Worm (Caenorhabditis elegans) whole organism, young adult: ENCODE data around the gene C05D11.5.

Source experiments
- C17E4.6 ChIP-seq: fragments of 200-800 bp; sonication (Bioruptor generic); IDR thresholded peaks from 2 replicates; pipeline ENCODE4 v1.3.6; 2022; ENCODE audit warnings: missing genetic modification reagents, missing genetic modification characterization, missing compliant biosample characterization
- D2030.7 ChIP-seq: fragments of 200-800 bp; sonication (Bioruptor generic); IDR thresholded peaks from 2 replicates; pipeline ENCODE4 v1.3.6; 2022; ENCODE audit warnings: missing genetic modification reagents, missing genetic modification characterization, missing compliant biosample characterization
- F37B4.10 ChIP-seq: fragments of 200-800 bp; sonication (Bioruptor generic); IDR thresholded peaks from 2 replicates; pipeline ENCODE4 v1.3.6; 2022; ENCODE audit warnings: missing genetic modification characterization, missing compliant biosample characterization
- F39B2.1 ChIP-seq: fragments of 200-800 bp; sonication (Bioruptor generic); IDR thresholded peaks from 2 replicates; pipeline ENCODE4 v1.3.6; 2022; ENCODE audit warnings: missing genetic modification reagents, missing genetic modification characterization, missing compliant biosample characterization
- F55B11.4 ChIP-seq: sonication (generic microtip); optimal IDR thresholded peaks from 2 replicates; lab custom pipeline; 2016; ENCODE audit warnings: missing compliant biosample characterization, missing genetic modification characterization, borderline replicate concordance; ENCODE audit not compliant: insufficient read depth
- T26A5.8 ChIP-seq: sonication (generic microtip); optimal IDR thresholded peaks from 2 replicates; lab custom pipeline; 2016; ENCODE audit warnings: missing genetic modification characterization, missing compliant biosample characterization
- Y53F4B.3 ChIP-seq: fragments of 200-800 bp; sonication (Bioruptor generic); IDR thresholded peaks from 2 replicates; pipeline ENCODE4 v1.3.6; 2022; ENCODE audit warnings: missing genetic modification reagents, missing genetic modification characterization, missing compliant biosample characterization
- Y79H2A.3 ChIP-seq: fragments of 200-800 bp; sonication (Bioruptor generic); conservative IDR thresholded peaks from 2 replicates; pipeline ENCODE4 v1.3.6; 2022; ENCODE audit warnings: missing genetic modification reagents, missing genetic modification characterization, missing compliant biosample characterization
- Y95B8A.8 ChIP-seq: fragments of 200-800 bp; sonication (Bioruptor generic); IDR thresholded peaks from 2 replicates; pipeline ENCODE4 v1.3.6; 2022; ENCODE audit warnings: missing genetic modification reagents, missing genetic modification characterization, missing compliant biosample characterization
- aptf-2 ChIP-seq: fragments of 200-800 bp; sonication (Bioruptor generic); conservative IDR thresholded peaks from 2 replicates; pipeline ENCODE4 v1.3.6; 2022; ENCODE audit warnings: missing genetic modification reagents, missing genetic modification characterization, missing compliant biosample characterization
- aptf-3 ChIP-seq: fragments of 200-800 bp; sonication (Bioruptor generic); IDR thresholded peaks from 2 replicates; pipeline ENCODE4 v1.3.6; 2022; ENCODE audit warnings: missing genetic modification characterization, missing compliant biosample characterization
- athp-1 ChIP-seq: sonication (generic microtip); optimal IDR thresholded peaks from 2 replicates; lab custom pipeline; 2017; ENCODE audit warnings: mild to moderate bottlenecking, missing genetic modification characterization, missing compliant biosample characterization
- attf-3 ChIP-seq: fragments of 200-800 bp; sonication (Bioruptor generic); conservative IDR thresholded peaks from 2 replicates; pipeline ENCODE4 v1.3.6; 2022; ENCODE audit warnings: missing genetic modification reagents, missing genetic modification characterization, missing compliant biosample characterization
- cebp-1 ChIP-seq, 2 experiments: fragments of 200-800 bp in 1 of 2; sonication (Bioruptor generic) in 1 of 2; sonication (generic microtip) in 1 of 2; IDR thresholded peaks in 1 of 2; optimal IDR thresholded peaks in 1 of 2; 2 replicates each; pipeline versions ENCODE4 v1.3.6 to Lab custom; 2017 to 2022; ENCODE audit warnings: missing compliant biosample characterization in 2 of 2, missing genetic modification characterization in 2 of 2, mild to moderate bottlenecking in 1 of 2, missing genetic modification reagents in 1 of 2, moderate library complexity in 1 of 2
- ceh-27 ChIP-seq: fragments of 200-800 bp; sonication (Bioruptor generic); optimal IDR thresholded peaks from 2 replicates; lab custom pipeline; 2018; ENCODE audit warnings: mild to moderate bottlenecking, missing genetic modification characterization, moderate library complexity, missing compliant biosample characterization
- ceh-58 ChIP-seq: fragments of 200-800 bp; sonication (Bioruptor generic); IDR thresholded peaks from 2 replicates; pipeline ENCODE4 v1.3.6; 2022; ENCODE audit warnings: missing genetic modification characterization, missing compliant biosample characterization
- ceh-79 ChIP-seq: sonication (generic microtip); optimal IDR thresholded peaks from 2 replicates; lab custom pipeline; 2017; ENCODE audit warnings: mild to moderate bottlenecking, missing genetic modification characterization, missing compliant biosample characterization
- ceh-91 ChIP-seq: fragments of 200-800 bp; sonication (Bioruptor generic); IDR thresholded peaks from 2 replicates; pipeline ENCODE4 v1.3.6; 2022; ENCODE audit warnings: missing genetic modification reagents, missing genetic modification characterization, missing compliant biosample characterization
- die-1 ChIP-seq: sonication (generic microtip); optimal IDR thresholded peaks from 2 replicates; lab custom pipeline; 2016; ENCODE audit warnings: missing genotype, mild to moderate bottlenecking, missing genetic modification characterization, missing compliant biosample characterization
- efl-1 ChIP-seq: fragments of 150-350 bp; optimal IDR thresholded peaks from 2 replicates; lab custom pipeline; 2014; ENCODE audit warnings: missing biosample characterization, missing genetic modification reagents, missing genetic modification characterization
- him-1 ChIP-seq: sonication (generic microtip); optimal IDR thresholded peaks from 2 replicates; lab custom pipeline; 2016; ENCODE audit warnings: missing genotype, missing genetic modification reagents, missing genetic modification characterization, missing compliant biosample characterization
- hmg-1.2 ChIP-seq: fragments of 200-800 bp; sonication (Bioruptor generic); IDR thresholded peaks from 2 replicates; pipeline ENCODE4 v1.3.6; 2022; ENCODE audit warnings: missing genetic modification reagents, missing genetic modification characterization, missing compliant biosample characterization
- let-526 ChIP-seq: fragments of 200-800 bp; sonication (Bioruptor generic); IDR thresholded peaks from 2 replicates; pipeline ENCODE4 v1.3.6; 2022; ENCODE audit warnings: missing genetic modification reagents, missing genetic modification characterization, missing compliant biosample characterization
- lin-26 ChIP-seq: fragments of 200-800 bp; sonication (Bioruptor generic); IDR thresholded peaks from 2 replicates; pipeline ENCODE4 v1.3.6; 2022; ENCODE audit warnings: missing genetic modification reagents, missing genetic modification characterization, missing compliant biosample characterization
- lin-40 ChIP-seq: sonication (generic microtip); optimal IDR thresholded peaks from 2 replicates; lab custom pipeline; 2016; ENCODE audit warnings: missing genetic modification characterization, mild to moderate bottlenecking, missing compliant biosample characterization, missing genotype, missing genetic modification reagents
- lir-1 ChIP-seq: fragments of 200-800 bp; sonication (Bioruptor generic); conservative IDR thresholded peaks from 2 replicates; pipeline ENCODE4 v1.3.6; 2022; ENCODE audit warnings: missing genetic modification reagents, missing genetic modification characterization, missing compliant biosample characterization
- lsl-1 ChIP-seq: fragments of 200-800 bp; sonication (Bioruptor generic); optimal IDR thresholded peaks from 2 replicates; lab custom pipeline; 2018; ENCODE audit warnings: mild to moderate bottlenecking, missing genetic modification characterization, moderate library complexity, missing compliant biosample characterization
- madf-3 ChIP-seq: fragments of 200-800 bp; sonication (Bioruptor generic); IDR thresholded peaks from 2 replicates; pipeline ENCODE4 v1.3.6; 2022; ENCODE audit warnings: missing genetic modification reagents, missing genetic modification characterization, missing compliant biosample characterization
- madf-6 ChIP-seq: fragments of 200-800 bp; sonication (Bioruptor generic); IDR thresholded peaks from 2 replicates; pipeline ENCODE4 v1.3.6; 2022; ENCODE audit warnings: missing genetic modification reagents, missing genetic modification characterization, missing compliant biosample characterization
- nhr-179 ChIP-seq: sonication (generic microtip); optimal IDR thresholded peaks from 2 replicates; lab custom pipeline; 2016; ENCODE audit warnings: mild to moderate bottlenecking, missing genetic modification characterization, missing compliant biosample characterization
- nhr-27 ChIP-seq: fragments of 200-800 bp; sonication (Bioruptor generic); optimal IDR thresholded peaks from 2 replicates; lab custom pipeline; 2018; ENCODE audit warnings: mild to moderate bottlenecking, missing genetic modification characterization, moderate library complexity, missing compliant biosample characterization
- pbrm-1 ChIP-seq: fragments of 200-800 bp; sonication (Bioruptor generic); IDR thresholded peaks from 2 replicates; pipeline ENCODE4 v1.3.6; 2022; ENCODE audit warnings: missing genetic modification reagents, missing genetic modification characterization, missing compliant biosample characterization
- rcor-1 ChIP-seq: fragments of 200-800 bp; sonication (Bioruptor generic); IDR thresholded peaks from 2 replicates; pipeline ENCODE4 v1.3.6; 2022; ENCODE audit warnings: missing genetic modification reagents, missing genetic modification characterization, missing compliant biosample characterization
- repo-1 ChIP-seq: sonication (generic microtip); optimal IDR thresholded peaks from 2 replicates; lab custom pipeline; 2017; ENCODE audit warnings: mild to moderate bottlenecking, missing genetic modification characterization, missing compliant biosample characterization
- rpc-1 ChIP-seq, 2 experiments: fragments of 150-350 bp in 1 of 2; sonication (generic microtip) in 1 of 2; optimal IDR thresholded peaks; 2 replicates each; lab custom pipeline; 2014 to 2018; ENCODE audit warnings: missing biosample characterization in 1 of 2, missing genetic modification characterization in 1 of 2, missing genetic modification reagents in 1 of 2, missing genotype in 1 of 2
- sea-2 ChIP-seq: fragments of 200-800 bp; sonication (Bioruptor generic); IDR thresholded peaks from 2 replicates; pipeline ENCODE4 v1.3.6; 2022; ENCODE audit warnings: missing genetic modification characterization, missing compliant biosample characterization
- snpc-1.3 ChIP-seq: sonication (generic microtip); optimal IDR thresholded peaks from 2 replicates; lab custom pipeline; 2017; ENCODE audit warnings: missing genetic modification characterization, mild to moderate bottlenecking, missing compliant biosample characterization, antibody characterized with exemption, moderate library complexity, missing genotype, missing genetic modification reagents; ENCODE audit not compliant: insufficient read depth
- snpc-3.4 ChIP-seq: sonication (generic microtip); optimal IDR thresholded peaks from 2 replicates; lab custom pipeline; 2017; ENCODE audit warnings: missing genetic modification characterization, mild to moderate bottlenecking, missing compliant biosample characterization, antibody characterized with exemption, moderate library complexity, missing genotype, missing genetic modification reagents
- snpc-4 ChIP-seq, 5 experiments: fragments of 150-350 bp in 1 of 5; sonication (generic microtip) in 4 of 5; optimal IDR thresholded peaks; 2 replicates each; lab custom pipeline; 2014 to 2018; ENCODE audit warnings: missing genetic modification characterization in 5 of 5, missing biosample characterization in 3 of 5, antibody characterized with exemption in 2 of 5, mild to moderate bottlenecking in 2 of 5, missing compliant biosample characterization in 2 of 5, missing genotype in 2 of 5, moderate library complexity in 2 of 5, missing genetic modification reagents in 1 of 5
- tbp1 ChIP-seq: fragments of 200-800 bp; sonication (Bioruptor generic); optimal IDR thresholded peaks from 2 replicates; lab custom pipeline; 2018; ENCODE audit warnings: mild to moderate bottlenecking, missing genetic modification characterization, missing compliant biosample characterization
- tbx-9 ChIP-seq: sonication (generic microtip); optimal IDR thresholded peaks from 2 replicates; lab custom pipeline; 2016; ENCODE audit warnings: borderline replicate concordance, missing genetic modification characterization, inconsistent platforms, missing compliant biosample characterization
- unc-62 ChIP-seq: fragments of 150-350 bp; optimal IDR thresholded peaks from 2 replicates; lab custom pipeline; 2014; ENCODE audit warnings: missing biosample characterization, missing genetic modification reagents, missing genetic modification characterization
- xnd-1 ChIP-seq: sonication (generic microtip); optimal IDR thresholded peaks from 2 replicates; lab custom pipeline; 2016; ENCODE audit warnings: missing genotype, missing genetic modification reagents, missing genetic modification characterization, missing compliant biosample characterization
- zim-3 ChIP-seq: sonication (generic microtip); optimal IDR thresholded peaks from 2 replicates; lab custom pipeline; 2017; ENCODE audit warnings: mild to moderate bottlenecking, missing genetic modification characterization, moderate library complexity, missing compliant biosample characterization

C05D11.5 gene

DNA sequence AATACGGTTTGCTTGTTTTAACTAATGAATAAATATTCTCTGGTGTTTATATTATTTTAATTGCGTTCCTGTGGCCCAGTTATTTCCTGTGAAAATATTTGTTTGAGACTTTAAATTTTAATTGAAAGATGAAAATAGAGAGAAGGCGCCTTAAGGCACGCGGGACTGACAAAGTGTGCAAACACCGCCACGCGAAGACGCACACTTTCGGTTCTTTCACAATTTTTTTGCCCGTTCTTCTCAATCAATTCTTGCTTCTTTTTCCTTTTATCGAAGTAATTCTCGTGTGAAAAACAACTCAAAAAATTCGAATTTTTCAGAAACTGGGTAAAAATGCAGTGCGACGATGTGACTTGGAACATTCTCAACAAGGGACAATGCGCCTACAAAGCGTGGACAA is 32.7 kb downstream of the C05D11.5 start, which contains the start of gene C16A3.6:
TSS of gene C16A3.6 (plus strand) at position 84 of the 400 bp plus-strand sequence.
- TF ChIP-seq pbrm-1 (GFP tag; lab: Robert Waterston, UW) (no peak), lin-40 (tag; lab: Kevin White, UChicago) (peak; percentile 4), snpc-1.3 (tag; lab: Kevin White, UChicago) (peak; percentile 13), rcor-1 (GFP tag; lab: Robert Waterston, UW) (0 out of 2 replicates have a peak, but pooled peaks have one; percentile 17), unc-62 (GFP tag; lab: Kevin White, UChicago) (no peak), ceh-79 (tag; lab: Kevin White, UChicago) (no peak), D2030.7 (GFP tag; lab: Robert Waterston, UW) (0 out of 2 replicates have a peak, but pooled peaks have one; percentile 19), Y95B8A.8 (0 out of 2 replicates have a peak, but pooled peaks have one; percentile 19), T26A5.8 (tag; lab: Kevin White, UChicago) (no peak), let-526 (GFP tag; lab: Robert Waterston, UW) (no peak), lsl-1 (GFP tag; lab: Kevin White, UChicago) (peak; percentile 25), efl-1 (GFP tag; lab: Kevin White, UChicago) (peak; percentile 39), cebp-1 (GFP tag; IDR thresholded peaks at IDR 0.05; lab: Robert Waterston, UW) (no peak), cebp-1 (tag; optimal IDR thresholded peaks at IDR 0.05; lab: Kevin White, UChicago) (peak; percentile 72), repo-1 (tag; lab: Kevin White, UChicago) (peak; percentile 27), tbx-9 (tag; lab: Kevin White, UChicago) (no peak), tbp1 (peak; percentile 15), aptf-3 (GFP tag; lab: Robert Waterston, UW) (no peak), madf-3 (GFP tag; lab: Robert Waterston, UW) (no peak), athp-1 (tag; lab: Kevin White, UChicago) (no peak), ceh-91 (no peak), Y79H2A.3 (GFP tag; lab: Robert Waterston, UW) (no peak), zim-3 (tag; lab: Kevin White, UChicago) (no peak), die-1 (tag; lab: Kevin White, UChicago) (no peak), F37B4.10 (no peak), nhr-27 (no peak)

ce11 chrIII:6374947-6375415 is 36.8 kb downstream of the C05D11.5 start, which contains the start of the genes rps-13 and nfx-1:
TSS of gene rps-13 (minus strand) at chrIII:6374997.
TSS of gene nfx-1 (plus strand) at chrIII:6375379.
- TF ChIP-seq efl-1 (GFP tag; lab: Kevin White, UChicago) (peak; percentile 44), F39B2.1 (GFP tag; lab: Robert Waterston, UW) (no peak), attf-3 (GFP tag; lab: Robert Waterston, UW) (0 out of 2 replicates have a peak, but pooled peaks have one; percentile 19), snpc-3.4 (tag; lab: Kevin White, UChicago) (no peak), ceh-27 (GFP tag; lab: Kevin White, UChicago) (peak; percentile 61), ceh-91 (no peak), D2030.7 (GFP tag; lab: Robert Waterston, UW) (peak; percentile 53), xnd-1 (tag; lab: Kevin White, UChicago) (peak; percentile 2), him-1 (tag; lab: Kevin White, UChicago) (no peak), lir-1 (GFP tag; lab: Robert Waterston, UW) (no peak), aptf-2 (GFP tag; lab: Robert Waterston, UW) (no peak), Y53F4B.3 (GFP tag; lab: Robert Waterston, UW) (no peak), ceh-58 (GFP tag; lab: Robert Waterston, UW) (no peak), C17E4.6 (GFP tag; lab: Robert Waterston, UW) (0 out of 2 replicates have a peak, but pooled peaks have one; percentile 11), Y95B8A.8 (peak; percentile 14; the same call in 1 of the 2 replicates), rpc-1 (optimal IDR thresholded peaks at IDR 0.05; lab: Kevin White, UChicago) (no peak), rpc-1 (tag; optimal IDR thresholded peaks at IDR 0.05; lab: Kevin White, UChicago) (no peak), madf-6 (GFP tag; lab: Robert Waterston, UW) (peak; percentile 64; the same call in 1 of the 2 replicates), snpc-4 (GFP tag; optimal IDR thresholded peaks at IDR 0.05; lab: Kevin White, UChicago) (peak; percentile 23), snpc-4 (tag; optimal IDR thresholded peaks at IDR 0.05; lab: Kevin White, UChicago) (peak; percentile 15 to 60 (median 42)), F55B11.4 (tag; lab: Kevin White, UChicago) (no peak), sea-2 (no peak), unc-62 (GFP tag; lab: Kevin White, UChicago) (no peak), aptf-3 (GFP tag; lab: Robert Waterston, UW) (no peak), lsl-1 (GFP tag; lab: Kevin White, UChicago) (peak; percentile 87), hmg-1.2 (peak; percentile 42; the same call in 1 of the 2 replicates), nhr-27 (no peak), lin-26 (no peak), nhr-179 (tag; lab: Kevin White, UChicago) (no peak)
